Worm (Caenorhabditis elegans) whole organism, L4 larva: ENCODE data around the gene str-2.
A peak's percentile ranks its signal among the peaks of the same experiment; 100 is the strongest.

Experiments used
- F10B5.3 ChIP-seq: sonication (generic microtip); optimal IDR thresholded peaks from 2 replicates; lab custom pipeline; 2016; ENCODE audit warnings: mild to moderate bottlenecking, missing genetic modification characterization, missing compliant biosample characterization
- F26F4.8 ChIP-seq: fragments of 200-800 bp; sonication (Bioruptor generic); conservative IDR thresholded peaks from 2 replicates; pipeline ENCODE4 v1.3.6; 2022; ENCODE audit warnings: missing genetic modification characterization, missing compliant biosample characterization
- F49E8.2 ChIP-seq: sonication (generic microtip); optimal IDR thresholded peaks from 2 replicates; lab custom pipeline; 2016; ENCODE audit warnings: missing compliant biosample characterization, mild to moderate bottlenecking, missing genetic modification characterization, borderline replicate concordance
- R02D3.7 ChIP-seq: fragments of 150-350 bp; sonication (generic microtip); optimal IDR thresholded peaks from 3 replicates; lab custom pipeline; 2014; ENCODE audit warnings: missing biosample characterization, missing genetic modification characterization
- T26A8.4 ChIP-seq: fragments of 200-800 bp; sonication (Bioruptor generic); IDR thresholded peaks from 2 replicates; pipeline ENCODE4 v1.3.6; 2022; ENCODE audit warnings: missing genetic modification characterization, missing compliant biosample characterization
- Y48G9A.11 ChIP-seq: fragments of 200-800 bp; sonication (Bioruptor generic); IDR thresholded peaks from 2 replicates; pipeline ENCODE4 v1.3.6; 2022; ENCODE audit warnings: missing genetic modification reagents, missing genetic modification characterization, missing compliant biosample characterization
- Y5F2A.4 ChIP-seq: fragments of 200-800 bp; sonication (Bioruptor generic); optimal IDR thresholded peaks from 2 replicates; lab custom pipeline; 2018; ENCODE audit warnings: mild to moderate bottlenecking, missing genetic modification characterization, missing compliant biosample characterization
- ZK337.2 ChIP-seq: fragments of 200-800 bp; sonication (Bioruptor generic); IDR thresholded peaks from 2 replicates; pipeline ENCODE4 v1.3.6; 2022; ENCODE audit warnings: missing genetic modification reagents, missing genetic modification characterization, missing compliant biosample characterization
- ZK546.5 ChIP-seq, 2 experiments: sonication (generic microtip); optimal IDR thresholded peaks; 2 replicates each; lab custom pipeline; 2017; ENCODE audit warnings: missing biosample characterization in 2 of 2, missing genetic modification characterization in 2 of 2
- aha-1 ChIP-seq: fragments of 150-350 bp; peaks from one replicate; lab custom pipeline; 2014; ENCODE audit warnings: missing biosample characterization, missing genetic modification characterization
- ama-1 ChIP-seq: fragments of 150-350 bp; optimal IDR thresholded peaks from 2 replicates; lab custom pipeline; 2014; ENCODE audit warnings: inconsistent platforms, mixed read lengths
- attf-4 ChIP-seq: sonication (generic microtip); optimal IDR thresholded peaks from 3 replicates; lab custom pipeline; 2017; ENCODE audit warnings: missing biosample characterization, missing genetic modification characterization
- ceh-20 ChIP-seq: fragments of 200-800 bp; sonication (Bioruptor generic); IDR thresholded peaks from 2 replicates; pipeline ENCODE4 v1.3.6; 2022; ENCODE audit warnings: missing genetic modification reagents, missing genetic modification characterization, missing compliant biosample characterization
- ceh-32 ChIP-seq: sonication (generic microtip); optimal IDR thresholded peaks from 2 replicates; lab custom pipeline; 2016; ENCODE audit warnings: mild to moderate bottlenecking, missing genetic modification characterization, missing compliant biosample characterization; ENCODE audit not compliant: poor library complexity
- ceh-44 ChIP-seq: fragments of 200-800 bp; sonication (Bioruptor generic); IDR thresholded peaks from 2 replicates; pipeline ENCODE4 v1.3.6; 2022; ENCODE audit warnings: missing genetic modification reagents, missing genetic modification characterization, missing compliant biosample characterization
- ceh-62 ChIP-seq: sonication (generic microtip); optimal IDR thresholded peaks from 2 replicates; lab custom pipeline; 2017; ENCODE audit warnings: missing biosample characterization, missing genetic modification characterization
- ces-1 ChIP-seq: fragments of 150-350 bp; sonication (generic microtip); optimal IDR thresholded peaks from 4 replicates; lab custom pipeline; 2014; ENCODE audit warnings: missing biosample characterization, missing genetic modification reagents, missing genetic modification characterization
- cey-2 ChIP-seq: sonication (generic microtip); optimal IDR thresholded peaks from 3 replicates; lab custom pipeline; 2017; ENCODE audit warnings: missing genetic modification characterization, mild to moderate bottlenecking, missing compliant biosample characterization, antibody characterized with exemption, borderline replicate concordance; ENCODE audit not compliant: insufficient read depth
- ctbp-1 ChIP-seq: fragments of 200-800 bp; sonication (Bioruptor generic); IDR thresholded peaks from 2 replicates; pipeline ENCODE4 v1.3.6; 2022; ENCODE audit warnings: missing genetic modification reagents, missing genetic modification characterization, missing compliant biosample characterization
- daf-12 ChIP-seq: fragments of 150-350 bp; optimal IDR thresholded peaks from 2 replicates; lab custom pipeline; 2014; ENCODE audit warnings: missing biosample characterization, missing genetic modification reagents, missing genetic modification characterization
- daf-19 ChIP-seq: fragments of 200-800 bp; sonication (Bioruptor generic); conservative IDR thresholded peaks from 2 replicates; pipeline ENCODE4 v1.3.6; 2022; ENCODE audit warnings: missing genetic modification characterization, missing compliant biosample characterization
- daf-8 ChIP-seq: fragments of 200-800 bp; sonication (Bioruptor generic); IDR thresholded peaks from 2 replicates; pipeline ENCODE4 v1.3.6; 2022; ENCODE audit warnings: missing genetic modification characterization, missing compliant biosample characterization
- dmd-6 ChIP-seq: fragments of 200-800 bp; sonication (Bioruptor generic); IDR thresholded peaks from 2 replicates; pipeline ENCODE4 v1.3.6; 2022; ENCODE audit warnings: missing genetic modification reagents, missing genetic modification characterization, missing compliant biosample characterization
- dmd-8 ChIP-seq: fragments of 200-800 bp; sonication (Bioruptor generic); IDR thresholded peaks from 2 replicates; pipeline ENCODE4 v1.3.6; 2022; ENCODE audit warnings: missing genetic modification characterization, missing compliant biosample characterization
- dmd-9 ChIP-seq: fragments of 200-800 bp; sonication (Bioruptor generic); IDR thresholded peaks from 2 replicates; pipeline ENCODE4 v1.3.6; 2022; ENCODE audit warnings: missing genetic modification reagents, missing genetic modification characterization, missing compliant biosample characterization
- dpl-1 ChIP-seq: fragments of 150-350 bp; optimal IDR thresholded peaks from 2 replicates; lab custom pipeline; 2014; ENCODE audit warnings: missing biosample characterization, missing genetic modification reagents, missing genetic modification characterization
- egl-27 ChIP-seq: sonication (generic microtip); optimal IDR thresholded peaks from 3 replicates; lab custom pipeline; 2017; ENCODE audit warnings: missing biosample characterization, missing genetic modification reagents, missing genetic modification characterization
- egl-43 ChIP-seq: fragments of 200-800 bp; sonication (Bioruptor generic); IDR thresholded peaks from 2 replicates; pipeline ENCODE4 v1.3.6; 2022; ENCODE audit warnings: missing genetic modification reagents, missing genetic modification characterization, missing compliant biosample characterization
- hlh-11 ChIP-seq: fragments of 200-800 bp; sonication (Bioruptor generic); optimal IDR thresholded peaks from 2 replicates; lab custom pipeline; 2018; ENCODE audit warnings: mild to moderate bottlenecking, missing genetic modification characterization, missing compliant biosample characterization
- jun-1 ChIP-seq: fragments of 150-350 bp; optimal IDR thresholded peaks from 2 replicates; lab custom pipeline; 2014; ENCODE audit warnings: missing biosample characterization, missing genetic modification reagents, missing genetic modification characterization
- lin-1 ChIP-seq: fragments of 200-800 bp; sonication (Bioruptor generic); IDR thresholded peaks from 2 replicates; pipeline ENCODE4 v1.3.6; 2022; ENCODE audit warnings: missing genetic modification reagents, missing genetic modification characterization, missing compliant biosample characterization
- lin-38 ChIP-seq: fragments of 200-800 bp; sonication (Bioruptor generic); IDR thresholded peaks from 2 replicates; pipeline ENCODE4 v1.3.6; 2022; ENCODE audit warnings: missing genetic modification reagents, missing genetic modification characterization, missing compliant biosample characterization
- lsy-2 ChIP-seq, 2 experiments: fragments of 150-350 bp in 1 of 2; sonication (generic microtip) in 1 of 2; optimal IDR thresholded peaks; 2 replicates each; lab custom pipeline; 2014 to 2017; ENCODE audit warnings: missing biosample characterization in 2 of 2, missing genetic modification characterization in 2 of 2
- madf-9 ChIP-seq: fragments of 200-800 bp; sonication (Bioruptor generic); conservative IDR thresholded peaks from 2 replicates; pipeline ENCODE4 v1.3.6; 2022; ENCODE audit warnings: missing genetic modification reagents, missing genetic modification characterization, missing compliant biosample characterization
- mdt-29 ChIP-seq: fragments of 200-800 bp; sonication (Bioruptor generic); IDR thresholded peaks from 2 replicates; pipeline ENCODE4 v1.3.6; 2022; ENCODE audit warnings: missing genetic modification reagents, missing genetic modification characterization, missing compliant biosample characterization
- mep-1 ChIP-seq: fragments of 150-350 bp; sonication (generic microtip); optimal IDR thresholded peaks from 3 replicates; lab custom pipeline; 2014; ENCODE audit warnings: missing biosample characterization, missing genetic modification characterization
- mes-2 ChIP-seq: sonication (generic microtip); optimal IDR thresholded peaks from 2 replicates; lab custom pipeline; 2016; ENCODE audit warnings: missing genotype, mild to moderate bottlenecking, missing genetic modification characterization, missing compliant biosample characterization; ENCODE audit not compliant: poor library complexity, severe bottlenecking
- nhr-25 ChIP-seq: sonication (generic microtip); optimal IDR thresholded peaks from 2 replicates; lab custom pipeline; 2017; ENCODE audit warnings: missing genetic modification characterization, mild to moderate bottlenecking, missing compliant biosample characterization, antibody characterized with exemption, moderate library complexity, borderline replicate concordance; ENCODE audit not compliant: insufficient read depth
- nhr-42 ChIP-seq: fragments of 200-800 bp; sonication (Bioruptor generic); IDR thresholded peaks from 2 replicates; pipeline ENCODE4 v1.3.6; 2022; ENCODE audit warnings: missing genetic modification characterization, missing compliant biosample characterization
- nhr-6 ChIP-seq: fragments of 150-350 bp; optimal IDR thresholded peaks from 2 replicates; lab custom pipeline; 2014; ENCODE audit warnings: missing biosample characterization, missing genetic modification characterization
- php-3 ChIP-seq: fragments of 200-800 bp; sonication (Bioruptor generic); IDR thresholded peaks from 2 replicates; pipeline ENCODE4 v1.3.6; 2022; ENCODE audit warnings: missing genetic modification reagents, missing genetic modification characterization, missing compliant biosample characterization
- pqm-1 ChIP-seq: sonication (generic microtip); optimal IDR thresholded peaks from 2 replicates; lab custom pipeline; 2017; ENCODE audit warnings: missing biosample characterization, missing genetic modification characterization
- rbr-2 ChIP-seq: sonication (generic microtip); optimal IDR thresholded peaks from 2 replicates; lab custom pipeline; 2016; ENCODE audit warnings: missing genotype, missing genetic modification characterization, missing compliant biosample characterization
- saeg-2 ChIP-seq: fragments of 200-800 bp; sonication (Bioruptor generic); IDR thresholded peaks from 2 replicates; pipeline ENCODE4 v1.3.6; 2022; ENCODE audit warnings: missing genetic modification reagents, missing genetic modification characterization, missing compliant biosample characterization
- sdz-12 ChIP-seq: fragments of 200-800 bp; sonication (Bioruptor generic); optimal IDR thresholded peaks from 2 replicates; lab custom pipeline; 2018; ENCODE audit warnings: mild to moderate bottlenecking, missing genetic modification characterization, missing compliant biosample characterization
- skn-1 ChIP-seq: fragments of 150-350 bp; optimal IDR thresholded peaks from 2 replicates; lab custom pipeline; 2014; ENCODE audit warnings: missing biosample characterization, missing genetic modification characterization
- tra-1 ChIP-seq: fragments of 200-800 bp; sonication (Bioruptor generic); IDR thresholded peaks from 2 replicates; pipeline ENCODE4 v1.3.6; 2022; ENCODE audit warnings: missing genetic modification reagents, missing genetic modification characterization, missing compliant biosample characterization
- unc-39 ChIP-seq: sonication (generic microtip); optimal IDR thresholded peaks from 2 replicates; lab custom pipeline; 2017; ENCODE audit warnings: missing biosample characterization, missing genetic modification characterization
- vab-7 ChIP-seq: fragments of 200-800 bp; sonication (Bioruptor generic); IDR thresholded peaks from 2 replicates; pipeline ENCODE4 v1.3.6; 2022; ENCODE audit warnings: missing genetic modification reagents, missing genetic modification characterization, missing compliant biosample characterization
- zag-1 ChIP-seq: fragments of 150-350 bp; optimal IDR thresholded peaks from 2 replicates; lab custom pipeline; 2014; ENCODE audit warnings: missing biosample characterization, missing genetic modification characterization
- zip-11 ChIP-seq: fragments of 200-800 bp; sonication (Bioruptor generic); IDR thresholded peaks from 2 replicates; pipeline ENCODE4 v1.3.6; 2022; ENCODE audit warnings: missing genetic modification characterization, missing compliant biosample characterization
- ztf-7 ChIP-seq: fragments of 150-350 bp; optimal IDR thresholded peaks from 2 replicates; lab custom pipeline; 2014; ENCODE audit warnings: missing biosample characterization, missing genetic modification characterization

str-2 gene

DNA sequence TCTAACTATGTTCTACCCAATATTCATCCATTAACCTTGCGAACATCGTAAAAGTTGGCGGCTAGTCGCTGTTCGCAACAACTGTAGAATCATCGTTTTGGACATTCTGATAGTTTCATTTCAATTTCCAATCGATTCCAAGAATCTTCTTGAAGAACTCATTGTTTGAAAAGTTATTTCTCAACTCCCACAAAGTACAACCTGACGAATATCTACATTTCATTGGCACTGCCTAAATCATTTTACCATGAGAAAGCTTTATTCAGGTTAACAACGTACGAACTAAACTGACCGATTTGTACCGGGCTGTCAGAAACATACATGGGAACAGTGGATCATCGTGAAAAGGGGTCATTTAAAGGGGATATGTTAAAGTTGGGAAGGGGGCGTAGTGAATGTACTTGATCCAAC is 37.3 kb downstream of the str-2 start, which contains the start of gene F46B6.6 (continued):
- no peak for TF ChIP-seq dpl-1 (GFP tag; lab: Kevin White, UChicago)
- no peak for TF ChIP-seq ceh-62 (tag; lab: Kevin White, UChicago)
- peak; percentile 36 for TF ChIP-seq Y5F2A.4 (GFP tag; lab: Kevin White, UChicago)
- peak in 1 of 2 experiments; percentile 30 for TF ChIP-seq lsy-2 (tag; optimal IDR thresholded peaks at IDR 0.05; lab: Kevin White, UChicago)
- TF ChIP-seq hlh-11 (tag; lab: Kevin White, UChicago): peak; percentile 22
- TF ChIP-seq dmd-6 (GFP tag; lab: Robert Waterston, UW): peak; percentile 16; the same call in 1 of the 2 replicates
- TF ChIP-seq php-3: 0 out of 2 replicates have a peak, but pooled peaks have one; percentile 8
- no peak for TF ChIP-seq F10B5.3 (tag; lab: Kevin White, UChicago)
- no peak for TF ChIP-seq zip-11
- no peak for TF ChIP-seq R02D3.7 (tag; lab: Kevin White, UChicago)
- no peak for TF ChIP-seq daf-19 (GFP tag; lab: Robert Waterston, UW)
- peak; percentile 32; the same call in 1 of the 2 replicates for TF ChIP-seq lin-38 (GFP tag; lab: Robert Waterston, UW)
- no peak for TF ChIP-seq ceh-32
- TF ChIP-seq jun-1: no peak
- TF ChIP-seq egl-43 (GFP tag; lab: Robert Waterston, UW): no peak
- TF ChIP-seq ztf-7 (tag; lab: Kevin White, UChicago): no peak
- no peak for TF ChIP-seq ZK337.2 (GFP tag; lab: Robert Waterston, UW)
- TF ChIP-seq ctbp-1 (GFP tag; lab: Robert Waterston, UW): no peak
- no peak for TF ChIP-seq cey-2 (tag; lab: Kevin White, UChicago)
- TF ChIP-seq mdt-29 (GFP tag; lab: Robert Waterston, UW): no peak
- TF ChIP-seq ces-1 (GFP tag; lab: Kevin White, UChicago): no peak
- no peak for TF ChIP-seq dmd-8 (GFP tag; lab: Robert Waterston, UW)
- TF ChIP-seq F49E8.2 (tag; lab: Kevin White, UChicago): no peak
- no peak for TF ChIP-seq ZK546.5 (tag; optimal IDR thresholded peaks at IDR 0.05; lab: Kevin White, UChicago)
- no peak for TF ChIP-seq daf-8 (GFP tag; lab: Robert Waterston, UW)
- no peak for TF ChIP-seq Y48G9A.11
- TF ChIP-seq mep-1: peak; percentile 9
- no peak for TF ChIP-seq pqm-1 (tag; lab: Kevin White, UChicago)
- TF ChIP-seq dmd-9 (GFP tag; lab: Robert Waterston, UW): 0 out of 2 replicates have a peak, but pooled peaks have one; percentile 30
- no peak for TF ChIP-seq nhr-6 (tag; lab: Kevin White, UChicago)
- TF ChIP-seq sdz-12 (GFP tag; lab: Kevin White, UChicago): peak; percentile 80
- no peak for TF ChIP-seq tra-1 (GFP tag; lab: Robert Waterston, UW)
- no peak for TF ChIP-seq saeg-2 (GFP tag; lab: Robert Waterston, UW)
- no peak for TF ChIP-seq unc-39 (tag; lab: Kevin White, UChicago)
- no peak; the same call in 1 of the 2 replicates for TF ChIP-seq T26A8.4
- TF ChIP-seq zag-1 (tag; lab: Kevin White, UChicago): no peak
- TF ChIP-seq madf-9: no peak
- peak; percentile 94 for TF ChIP-seq aha-1
- TF ChIP-seq ceh-44 (GFP tag; lab: Robert Waterston, UW): no peak
- TF ChIP-seq skn-1: no peak
- peak; percentile 19 for TF ChIP-seq mes-2 (tag; lab: Kevin White, UChicago)
- TF ChIP-seq ceh-20 (GFP tag; lab: Robert Waterston, UW): no peak
- TF ChIP-seq attf-4: no peak
- TF ChIP-seq egl-27 (tag; lab: Kevin White, UChicago): no peak
- no peak for TF ChIP-seq vab-7 (GFP tag; lab: Robert Waterston, UW)
- TF ChIP-seq nhr-25 (tag; lab: Kevin White, UChicago): no peak
- TF ChIP-seq nhr-42 (GFP tag; lab: Robert Waterston, UW): no peak
- TF ChIP-seq rbr-2 (tag; lab: Kevin White, UChicago): no peak
- peak; percentile 88 for TF ChIP-seq ama-1 (lab: Kevin White, UChicago)
- no peak for TF ChIP-seq lin-1 (GFP tag; lab: Robert Waterston, UW)
- no peak for TF ChIP-seq daf-12 (tag; lab: Kevin White, UChicago)
- no peak for TF ChIP-seq F26F4.8 (GFP tag; lab: Robert Waterston, UW)
